Worm (Caenorhabditis elegans) whole organism, L4 larva: ENCODE measurements around the gene set-20.

Source experiments
- F26F4.8 ChIP-seq: fragments of 200-800 bp; sonication (Bioruptor generic); conservative IDR thresholded peaks from 2 replicates; pipeline ENCODE4 v1.3.6; 2022; ENCODE audit warnings: missing genetic modification characterization, missing compliant biosample characterization
- F37D6.2 ChIP-seq: sonication (generic microtip); optimal IDR thresholded peaks from 2 replicates; lab custom pipeline; 2016; ENCODE audit warnings: mild to moderate bottlenecking, missing genetic modification characterization, missing compliant biosample characterization
- F44E2.7 ChIP-seq: fragments of 200-800 bp; sonication (Bioruptor generic); IDR thresholded peaks from 2 replicates; pipeline ENCODE4 v2.1.2; 2022; ENCODE audit warnings: missing genetic modification characterization, missing compliant biosample characterization
- F49E8.2 ChIP-seq: sonication (generic microtip); optimal IDR thresholded peaks from 2 replicates; lab custom pipeline; 2016; ENCODE audit warnings: missing compliant biosample characterization, mild to moderate bottlenecking, missing genetic modification characterization, borderline replicate concordance
- R02D3.7 ChIP-seq: fragments of 150-350 bp; sonication (generic microtip); optimal IDR thresholded peaks from 3 replicates; lab custom pipeline; 2014; ENCODE audit warnings: missing biosample characterization, missing genetic modification characterization
- T26A8.4 ChIP-seq: fragments of 200-800 bp; sonication (Bioruptor generic); IDR thresholded peaks from 2 replicates; pipeline ENCODE4 v1.3.6; 2022; ENCODE audit warnings: missing genetic modification characterization, missing compliant biosample characterization
- Y48G9A.11 ChIP-seq: fragments of 200-800 bp; sonication (Bioruptor generic); IDR thresholded peaks from 2 replicates; pipeline ENCODE4 v1.3.6; 2022; ENCODE audit warnings: missing genetic modification reagents, missing genetic modification characterization, missing compliant biosample characterization
- Y75B8A.6 ChIP-seq: fragments of 200-800 bp; sonication (Bioruptor generic); IDR thresholded peaks from 2 replicates; pipeline ENCODE4 v1.3.6; 2022; ENCODE audit warnings: missing genetic modification reagents, missing genetic modification characterization, missing compliant biosample characterization
- aha-1 ChIP-seq: fragments of 150-350 bp; peaks from one replicate; lab custom pipeline; 2014; ENCODE audit warnings: missing biosample characterization, missing genetic modification characterization
- ama-1 ChIP-seq: fragments of 150-350 bp; optimal IDR thresholded peaks from 2 replicates; lab custom pipeline; 2014; ENCODE audit warnings: inconsistent platforms, mixed read lengths
- arid-1 ChIP-seq: fragments of 200-800 bp; sonication (Bioruptor generic); conservative IDR thresholded peaks from 2 replicates; pipeline ENCODE4 v1.3.6; 2022; ENCODE audit warnings: missing genetic modification reagents, missing genetic modification characterization, missing compliant biosample characterization
- attf-4 ChIP-seq: sonication (generic microtip); optimal IDR thresholded peaks from 3 replicates; lab custom pipeline; 2017; ENCODE audit warnings: missing biosample characterization, missing genetic modification characterization
- ceh-20 ChIP-seq: fragments of 200-800 bp; sonication (Bioruptor generic); IDR thresholded peaks from 2 replicates; pipeline ENCODE4 v1.3.6; 2022; ENCODE audit warnings: missing genetic modification reagents, missing genetic modification characterization, missing compliant biosample characterization
- ceh-28 ChIP-seq: fragments of 150-350 bp; optimal IDR thresholded peaks from 2 replicates; lab custom pipeline; 2014; ENCODE audit warnings: missing biosample characterization, missing genetic modification reagents, missing genetic modification characterization
- ceh-32 ChIP-seq: sonication (generic microtip); optimal IDR thresholded peaks from 2 replicates; lab custom pipeline; 2016; ENCODE audit warnings: mild to moderate bottlenecking, missing genetic modification characterization, missing compliant biosample characterization; ENCODE audit not compliant: poor library complexity
- ceh-62 ChIP-seq: sonication (generic microtip); optimal IDR thresholded peaks from 2 replicates; lab custom pipeline; 2017; ENCODE audit warnings: missing biosample characterization, missing genetic modification characterization
- ces-1 ChIP-seq: fragments of 150-350 bp; sonication (generic microtip); optimal IDR thresholded peaks from 4 replicates; lab custom pipeline; 2014; ENCODE audit warnings: missing biosample characterization, missing genetic modification reagents, missing genetic modification characterization
- cey-2 ChIP-seq: sonication (generic microtip); optimal IDR thresholded peaks from 3 replicates; lab custom pipeline; 2017; ENCODE audit warnings: missing genetic modification characterization, mild to moderate bottlenecking, missing compliant biosample characterization, antibody characterized with exemption, borderline replicate concordance; ENCODE audit not compliant: insufficient read depth
- ctbp-1 ChIP-seq: fragments of 200-800 bp; sonication (Bioruptor generic); IDR thresholded peaks from 2 replicates; pipeline ENCODE4 v1.3.6; 2022; ENCODE audit warnings: missing genetic modification reagents, missing genetic modification characterization, missing compliant biosample characterization
- daf-12 ChIP-seq: fragments of 150-350 bp; optimal IDR thresholded peaks from 2 replicates; lab custom pipeline; 2014; ENCODE audit warnings: missing biosample characterization, missing genetic modification reagents, missing genetic modification characterization
- daf-19 ChIP-seq: fragments of 200-800 bp; sonication (Bioruptor generic); conservative IDR thresholded peaks from 2 replicates; pipeline ENCODE4 v1.3.6; 2022; ENCODE audit warnings: missing genetic modification characterization, missing compliant biosample characterization
- dmd-6 ChIP-seq: fragments of 200-800 bp; sonication (Bioruptor generic); IDR thresholded peaks from 2 replicates; pipeline ENCODE4 v1.3.6; 2022; ENCODE audit warnings: missing genetic modification reagents, missing genetic modification characterization, missing compliant biosample characterization
- egl-27 ChIP-seq: sonication (generic microtip); optimal IDR thresholded peaks from 3 replicates; lab custom pipeline; 2017; ENCODE audit warnings: missing biosample characterization, missing genetic modification reagents, missing genetic modification characterization
- egl-43 ChIP-seq: fragments of 200-800 bp; sonication (Bioruptor generic); IDR thresholded peaks from 2 replicates; pipeline ENCODE4 v1.3.6; 2022; ENCODE audit warnings: missing genetic modification reagents, missing genetic modification characterization, missing compliant biosample characterization
- gei-8 ChIP-seq: fragments of 200-800 bp; sonication (Bioruptor generic); optimal IDR thresholded peaks from 2 replicates; lab custom pipeline; 2018; ENCODE audit warnings: mild to moderate bottlenecking, missing genetic modification characterization, missing compliant biosample characterization
- hlh-30 ChIP-seq: sonication (generic microtip); optimal IDR thresholded peaks from 2 replicates; lab custom pipeline; 2017; ENCODE audit warnings: antibody characterized with exemption, mild to moderate bottlenecking, missing genetic modification characterization, missing compliant biosample characterization; ENCODE audit not compliant: insufficient read depth
- hmg-1.1 ChIP-seq: fragments of 200-800 bp; sonication (Bioruptor generic); IDR thresholded peaks from 2 replicates; pipeline ENCODE4 v1.3.6; 2022; ENCODE audit warnings: missing genetic modification reagents, missing genetic modification characterization, missing compliant biosample characterization
- lin-1 ChIP-seq: fragments of 200-800 bp; sonication (Bioruptor generic); IDR thresholded peaks from 2 replicates; pipeline ENCODE4 v1.3.6; 2022; ENCODE audit warnings: missing genetic modification reagents, missing genetic modification characterization, missing compliant biosample characterization
- lir-3 ChIP-seq: sonication (generic microtip); optimal IDR thresholded peaks from 2 replicates; lab custom pipeline; 2016; ENCODE audit warnings: mild to moderate bottlenecking, missing genetic modification characterization, missing compliant biosample characterization
- mep-1 ChIP-seq: fragments of 150-350 bp; sonication (generic microtip); optimal IDR thresholded peaks from 3 replicates; lab custom pipeline; 2014; ENCODE audit warnings: missing biosample characterization, missing genetic modification characterization
- nhr-11 ChIP-seq: fragments of 150-350 bp; optimal IDR thresholded peaks from 2 replicates; lab custom pipeline; 2014; ENCODE audit warnings: missing biosample characterization, missing genetic modification characterization
- nhr-41 ChIP-seq: fragments of 200-800 bp; sonication (Bioruptor generic); IDR thresholded peaks from 2 replicates; pipeline ENCODE4 v1.3.6; 2022; ENCODE audit warnings: missing genetic modification reagents, missing genetic modification characterization, missing compliant biosample characterization
- nhr-42 ChIP-seq: fragments of 200-800 bp; sonication (Bioruptor generic); IDR thresholded peaks from 2 replicates; pipeline ENCODE4 v1.3.6; 2022; ENCODE audit warnings: missing genetic modification characterization, missing compliant biosample characterization
- nhr-48 ChIP-seq: sonication (generic microtip); optimal IDR thresholded peaks from 2 replicates; lab custom pipeline; 2016; ENCODE audit warnings: mild to moderate bottlenecking, missing genetic modification characterization, missing compliant biosample characterization
- nhr-76 ChIP-seq: fragments of 150-350 bp; optimal IDR thresholded peaks from 2 replicates; lab custom pipeline; 2014; ENCODE audit warnings: missing biosample characterization, missing genetic modification characterization
- pha-4 ChIP-seq, 2 experiments: fragments of 150-350 bp in 1 of 2; fragments of 200-800 bp in 1 of 2; sonication (Bioruptor generic) in 1 of 2; IDR thresholded peaks in 1 of 2; optimal IDR thresholded peaks in 1 of 2; 2 replicates each; pipeline versions ENCODE4 v1.3.6 to Lab custom; 2014 to 2022; ENCODE audit warnings: missing genetic modification characterization in 2 of 2, missing genetic modification reagents in 2 of 2, missing biosample characterization in 1 of 2, missing compliant biosample characterization in 1 of 2
- pqm-1 ChIP-seq: sonication (generic microtip); optimal IDR thresholded peaks from 2 replicates; lab custom pipeline; 2017; ENCODE audit warnings: missing biosample characterization, missing genetic modification characterization
- rbr-2 ChIP-seq: sonication (generic microtip); optimal IDR thresholded peaks from 2 replicates; lab custom pipeline; 2016; ENCODE audit warnings: missing genotype, missing genetic modification characterization, missing compliant biosample characterization
- set-16 ChIP-seq: fragments of 200-800 bp; sonication (Bioruptor generic); IDR thresholded peaks from 2 replicates; pipeline ENCODE4 v1.3.6; 2022; ENCODE audit warnings: missing genetic modification reagents, missing genetic modification characterization, missing compliant biosample characterization
- snpc-4 ChIP-seq: fragments of 150-350 bp; optimal IDR thresholded peaks from 2 replicates; lab custom pipeline; 2014; ENCODE audit warnings: missing biosample characterization, missing genetic modification characterization
- spr-1 ChIP-seq: sonication (generic microtip); optimal IDR thresholded peaks from 2 replicates; lab custom pipeline; 2016; ENCODE audit warnings: mild to moderate bottlenecking, missing genetic modification characterization, missing compliant biosample characterization
- unc-62 ChIP-seq, 3 experiments: fragments of 150-350 bp in 1 of 3; sonication (generic microtip); optimal IDR thresholded peaks in 2 of 3; peaks in 1 of 3; 1 replicate in 1 of 3; 2 replicates in 2 of 3; lab custom pipeline; 2014 to 2017; ENCODE audit warnings: missing biosample characterization in 3 of 3, missing genetic modification characterization in 3 of 3, missing genetic modification reagents in 3 of 3, missing genotype in 1 of 3
- vab-7 ChIP-seq: fragments of 200-800 bp; sonication (Bioruptor generic); IDR thresholded peaks from 2 replicates; pipeline ENCODE4 v1.3.6; 2022; ENCODE audit warnings: missing genetic modification reagents, missing genetic modification characterization, missing compliant biosample characterization
- zfp-2 ChIP-seq: sonication (generic microtip); optimal IDR thresholded peaks from 2 replicates; lab custom pipeline; 2016; ENCODE audit warnings: mild to moderate bottlenecking, missing genetic modification characterization, missing compliant biosample characterization
- zfp-3 ChIP-seq: fragments of 200-800 bp; sonication (Bioruptor generic); conservative IDR thresholded peaks from 2 replicates; pipeline ENCODE4 v1.3.6; 2022; ENCODE audit warnings: missing genetic modification reagents, missing genetic modification characterization, missing compliant biosample characterization
- zip-11 ChIP-seq: fragments of 200-800 bp; sonication (Bioruptor generic); IDR thresholded peaks from 2 replicates; pipeline ENCODE4 v1.3.6; 2022; ENCODE audit warnings: missing genetic modification characterization, missing compliant biosample characterization
- zip-2 ChIP-seq: fragments of 150-350 bp; optimal IDR thresholded peaks from 2 replicates; lab custom pipeline; 2014; ENCODE audit warnings: missing biosample characterization, missing genetic modification characterization
- ztf-11 ChIP-seq: fragments of 150-350 bp; optimal IDR thresholded peaks from 2 replicates; lab custom pipeline; 2014; ENCODE audit warnings: missing biosample characterization, missing genetic modification characterization
- ztf-7 ChIP-seq: fragments of 150-350 bp; optimal IDR thresholded peaks from 2 replicates; lab custom pipeline; 2014; ENCODE audit warnings: missing biosample characterization, missing genetic modification characterization

Gene set-20

DNA sequence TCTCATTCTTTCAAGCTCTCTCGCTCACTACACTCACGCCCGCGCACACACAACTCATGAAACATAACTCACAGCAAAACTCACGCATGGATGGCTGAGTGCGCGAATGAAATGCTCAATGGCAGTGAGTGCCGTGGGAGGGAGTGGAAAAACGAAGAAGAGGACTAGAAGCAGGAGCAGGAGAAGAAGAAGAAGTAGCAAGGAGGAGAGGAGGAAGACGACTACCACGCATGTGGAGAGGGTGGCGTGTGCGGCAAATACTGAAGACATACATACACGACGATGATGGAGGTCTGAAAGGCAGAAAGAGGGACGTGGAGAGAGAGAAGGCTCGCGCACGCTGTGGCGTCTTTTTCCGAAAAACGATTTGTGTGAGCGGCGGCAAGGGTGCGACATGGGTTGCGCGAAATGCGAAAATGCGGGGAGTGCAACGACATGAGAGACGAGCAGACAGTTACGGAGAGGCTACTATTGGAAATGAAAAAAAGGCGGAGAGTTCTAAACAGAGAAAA, 43.1 kb upstream of the set-20 start (continued):
- TF ChIP-seq ceh-62 (tag; lab: Kevin White, UChicago) (no peak), ama-1 (no peak), unc-62 (GFP tag; optimal IDR thresholded peaks at IDR 0.05 in 1 of 2; lab: Kevin White, UChicago) (peak in 1 of 2 experiments; percentile 94), unc-62 (tag; optimal IDR thresholded peaks at IDR 0.05; lab: Kevin White, UChicago) (no peak), ceh-32 (tag; lab: Kevin White, UChicago) (peak; percentile 21), lin-1 (no peak), vab-7 (GFP tag; lab: Robert Waterston, UW) (peak; percentile 51), ztf-7 (tag; lab: Kevin White, UChicago) (no peak), daf-12 (tag; lab: Kevin White, UChicago) (no peak), Y48G9A.11 (GFP tag; lab: Robert Waterston, UW) (no peak), snpc-4 (tag; lab: Kevin White, UChicago) (no peak), T26A8.4 (GFP tag; lab: Robert Waterston, UW) (no peak), egl-43 (GFP tag; lab: Robert Waterston, UW) (peak; percentile 63), F26F4.8 (GFP tag; lab: Robert Waterston, UW) (no peak), dmd-6 (GFP tag; lab: Robert Waterston, UW) (peak; percentile 39), ceh-20 (peak; percentile 51; the same call in 1 of the 2 replicates), spr-1 (peak; percentile 2), nhr-42 (GFP tag; lab: Robert Waterston, UW) (no peak), zip-11 (GFP tag; lab: Robert Waterston, UW) (no peak), daf-19 (GFP tag; lab: Robert Waterston, UW) (no peak), gei-8 (no peak), mep-1 (tag; lab: Kevin White, UChicago) (peak; percentile 87), rbr-2 (tag; lab: Kevin White, UChicago) (peak; percentile 86), ctbp-1 (GFP tag; lab: Robert Waterston, UW) (peak; percentile 83), ces-1 (no peak), ceh-28 (tag; lab: Kevin White, UChicago) (no peak), hmg-1.1 (peak; percentile 76; the same call in 1 of the 2 replicates), F37D6.2 (tag; lab: Kevin White, UChicago) (peak; percentile 76), zip-2 (tag; lab: Kevin White, UChicago) (no peak), ztf-11 (tag; lab: Kevin White, UChicago) (no peak), hlh-30 (tag; lab: Kevin White, UChicago) (peak; percentile 28), arid-1 (GFP tag; lab: Robert Waterston, UW) (no peak), nhr-41 (GFP tag; lab: Robert Waterston, UW) (no peak), F44E2.7 (GFP tag; lab: Robert Waterston, UW) (no peak), attf-4 (tag; lab: Kevin White, UChicago) (no peak), zfp-3 (no peak), nhr-11 (tag; lab: Kevin White, UChicago) (peak; percentile 68), nhr-48 (tag; lab: Kevin White, UChicago) (peak; percentile 42), F49E8.2 (no peak), aha-1 (tag; lab: Kevin White, UChicago) (peak; percentile 98)
- TF ChIP-seq, all 104 proteins: peak for 25

DNA sequence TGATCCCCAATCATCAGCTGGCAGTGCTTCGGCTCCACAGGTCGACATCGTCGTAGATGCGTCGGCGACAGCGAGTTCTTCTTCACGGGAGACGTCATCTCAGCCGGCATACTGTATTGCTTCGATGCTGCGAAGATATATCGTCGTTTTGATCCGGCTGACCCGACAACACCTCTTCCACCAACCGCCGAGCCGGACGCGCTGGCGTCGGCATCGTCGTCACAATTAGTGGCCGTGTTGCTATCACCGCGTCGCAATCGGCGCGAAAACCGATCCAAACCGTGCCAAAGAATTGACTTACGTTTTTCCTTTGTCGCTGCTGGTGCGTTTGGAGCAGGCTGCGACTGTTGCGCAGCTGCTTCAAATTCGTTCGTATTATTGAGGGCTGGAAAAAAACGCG, 40.2 kb upstream of the set-20 start:
- TF ChIP-seq pha-4 (GFP tag; IDR thresholded peaks at IDR 0.05; lab: Robert Waterston, UW), result no peak
- TF ChIP-seq pha-4 (tag; optimal IDR thresholded peaks at IDR 0.05; lab: Kevin White, UChicago), result no peak
- peak; percentile 60; the same call in 1 of the 2 replicates for TF ChIP-seq egl-43 (GFP tag; lab: Robert Waterston, UW)
- no peak for TF ChIP-seq nhr-76 (tag; lab: Kevin White, UChicago)
- no peak for TF ChIP-seq cey-2 (tag; lab: Kevin White, UChicago)
- no peak for TF ChIP-seq pqm-1
- no peak for TF ChIP-seq R02D3.7
- no peak for TF ChIP-seq Y48G9A.11 (GFP tag; lab: Robert Waterston, UW)
- TF ChIP-seq egl-27, result no peak
- TF ChIP-seq lir-3 (tag; lab: Kevin White, UChicago), result no peak
- no peak for TF ChIP-seq Y75B8A.6 (GFP tag; lab: Robert Waterston, UW)
- TF ChIP-seq zfp-2 (tag; lab: Kevin White, UChicago), result no peak
- peak; percentile 59 for TF ChIP-seq set-16 (GFP tag; lab: Robert Waterston, UW)
